Worm (Caenorhabditis elegans) whole organism, L3 larva: ENCODE measurements around the gene srh-223.

Experiments
- ZK546.5 ChIP-seq: sonication (generic microtip); optimal IDR thresholded peaks from 2 replicates; lab custom pipeline; 2017; ENCODE audit warnings: missing biosample characterization, missing genetic modification characterization
- egl-27 ChIP-seq: sonication (generic microtip); optimal IDR thresholded peaks from 4 replicates; lab custom pipeline; 2017; ENCODE audit warnings: missing biosample characterization, missing genetic modification reagents, missing genetic modification characterization
- mml-1 ChIP-seq: fragments of 150-350 bp; sonication (generic microtip); optimal IDR thresholded peaks from 3 replicates; lab custom pipeline; 2014; ENCODE audit warnings: missing biosample characterization, missing genetic modification characterization
- nhr-11 ChIP-seq: fragments of 150-350 bp; optimal IDR thresholded peaks from 2 replicates; lab custom pipeline; 2014; ENCODE audit warnings: missing biosample characterization, missing genetic modification characterization
- nhr-23 ChIP-seq: fragments of 150-350 bp; optimal IDR thresholded peaks from 2 replicates; lab custom pipeline; 2014; ENCODE audit warnings: missing biosample characterization, missing genetic modification reagents, missing genetic modification characterization
- nhr-67 ChIP-seq: fragments of 150-350 bp; optimal IDR thresholded peaks from 2 replicates; lab custom pipeline; 2014; ENCODE audit warnings: missing biosample characterization, missing genetic modification characterization
- nhr-77 ChIP-seq: fragments of 150-350 bp; optimal IDR thresholded peaks from 2 replicates; lab custom pipeline; 2014; ENCODE audit warnings: missing biosample characterization, missing genetic modification characterization
- pqm-1 ChIP-seq: fragments of 150-350 bp; optimal IDR thresholded peaks from 2 replicates; lab custom pipeline; 2017; ENCODE audit warnings: missing biosample characterization, missing genetic modification characterization, inconsistent platforms
- skn-1 ChIP-seq: fragments of 150-350 bp; optimal IDR thresholded peaks from 2 replicates; lab custom pipeline; 2014; ENCODE audit warnings: missing biosample characterization, missing genetic modification characterization
- snpc-4 ChIP-seq: fragments of 150-350 bp; optimal IDR thresholded peaks from 2 replicates; lab custom pipeline; 2014; ENCODE audit warnings: missing biosample characterization, missing genetic modification characterization
- ztf-11 ChIP-seq: fragments of 150-350 bp; optimal IDR thresholded peaks from 2 replicates; lab custom pipeline; 2014; ENCODE audit warnings: missing biosample characterization, missing genetic modification characterization

DNA sequence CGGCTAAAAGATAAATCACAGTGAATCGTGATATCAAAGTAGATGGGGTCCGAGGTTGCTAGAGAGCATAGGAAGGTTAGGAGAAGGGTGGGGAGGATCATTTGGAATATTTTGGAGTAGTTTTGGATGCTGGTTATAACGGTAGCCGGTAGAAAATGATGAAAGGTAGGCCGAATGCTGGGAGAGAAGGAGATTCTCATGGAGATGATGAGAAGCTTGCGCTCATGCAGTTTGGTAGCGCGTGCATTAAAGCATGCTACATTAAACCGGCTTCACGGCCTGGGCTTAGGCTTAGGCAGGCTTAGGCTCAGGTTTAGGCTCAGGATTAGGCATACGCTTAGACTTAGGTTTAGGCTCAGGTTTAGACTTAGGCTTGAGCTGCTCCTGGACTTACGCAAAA, 12.6 kb downstream of the srh-223 start, which contains the start of gene F47C12.13:
- TF ChIP-seq nhr-67 (no peak), pqm-1 (tag; lab: Kevin White, UChicago) (no peak), nhr-77 (tag; lab: Kevin White, UChicago) (no peak), snpc-4 (tag; lab: Kevin White, UChicago) (no peak), skn-1 (tag; lab: Kevin White, UChicago) (no peak), mml-1 (tag; lab: Kevin White, UChicago) (no peak), ztf-11 (tag; lab: Kevin White, UChicago) (no peak), nhr-11 (tag; lab: Kevin White, UChicago) (no peak), nhr-23 (tag; lab: Kevin White, UChicago) (no peak), ZK546.5 (tag; lab: Kevin White, UChicago) (no peak), egl-27 (tag; lab: Kevin White, UChicago) (no peak)
